Worm (Caenorhabditis elegans) whole organism, L3 larva: Measurements from ENCODE around the gene C39D10.1.

Experiments
- R02D3.7 ChIP-seq: fragments of 150-350 bp; optimal IDR thresholded peaks from 2 replicates; lab custom pipeline; 2014; ENCODE audit warnings: missing biosample characterization, missing genetic modification characterization
- ZK546.5 ChIP-seq: sonication (generic microtip); optimal IDR thresholded peaks from 2 replicates; lab custom pipeline; 2017; ENCODE audit warnings: missing biosample characterization, missing genetic modification characterization
- aly-2 ChIP-seq: fragments of 150-350 bp; optimal IDR thresholded peaks from 2 replicates; lab custom pipeline; 2014; ENCODE audit warnings: missing biosample characterization, missing genetic modification characterization
- ama-1 ChIP-seq: fragments of 150-350 bp; optimal IDR thresholded peaks from 2 replicates; lab custom pipeline; 2018
- ceh-16 ChIP-seq: sonication (generic microtip); optimal IDR thresholded peaks from 2 replicates; lab custom pipeline; 2017; ENCODE audit warnings: missing biosample characterization, missing genetic modification characterization
- ceh-28 ChIP-seq: fragments of 150-350 bp; optimal IDR thresholded peaks from 2 replicates; lab custom pipeline; 2014; ENCODE audit warnings: missing biosample characterization, missing genetic modification reagents, missing genetic modification characterization
- ceh-82 ChIP-seq: fragments of 150-350 bp; optimal IDR thresholded peaks from 2 replicates; lab custom pipeline; 2014; ENCODE audit warnings: missing biosample characterization, missing genetic modification characterization
- ceh-9 ChIP-seq: sonication (generic microtip); optimal IDR thresholded peaks from 2 replicates; lab custom pipeline; 2018; ENCODE audit warnings: missing biosample characterization, missing genetic modification characterization
- egl-27 ChIP-seq: sonication (generic microtip); optimal IDR thresholded peaks from 4 replicates; lab custom pipeline; 2017; ENCODE audit warnings: missing biosample characterization, missing genetic modification reagents, missing genetic modification characterization
- egl-5 ChIP-seq: fragments of 150-350 bp; optimal IDR thresholded peaks from 2 replicates; lab custom pipeline; 2017; ENCODE audit warnings: missing biosample characterization, missing genetic modification reagents, missing genetic modification characterization, inconsistent platforms
- elt-1 ChIP-seq: fragments of 150-350 bp; optimal IDR thresholded peaks from 2 replicates; lab custom pipeline; 2014; ENCODE audit warnings: missing biosample characterization, missing genetic modification characterization
- elt-2 ChIP-seq: sonication (generic microtip); optimal IDR thresholded peaks from 2 replicates; lab custom pipeline; 2016; ENCODE audit warnings: missing genetic modification reagents, mild to moderate bottlenecking, missing genetic modification characterization, missing compliant biosample characterization
- elt-3 ChIP-seq, 3 experiments: fragments of 150-350 bp in 1 of 3; sonication (generic microtip) in 2 of 3; optimal IDR thresholded peaks; 2 replicates in 2 of 3; 4 replicates in 1 of 3; lab custom pipeline; 2014 to 2017; ENCODE audit warnings: missing biosample characterization in 3 of 3, missing genetic modification characterization in 3 of 3
- fkh-10 ChIP-seq: sonication (generic microtip); optimal IDR thresholded peaks from 2 replicates; lab custom pipeline; 2017; ENCODE audit warnings: missing biosample characterization, missing genetic modification reagents, missing genetic modification characterization
- hmg-11 ChIP-seq: sonication (generic microtip); optimal IDR thresholded peaks from 2 replicates; lab custom pipeline; 2016; ENCODE audit warnings: missing genetic modification characterization, missing compliant biosample characterization
- jun-1 ChIP-seq: fragments of 150-350 bp; optimal IDR thresholded peaks from 2 replicates; lab custom pipeline; 2014; ENCODE audit warnings: missing biosample characterization, missing genetic modification reagents, missing genetic modification characterization
- lin-15B ChIP-seq: fragments of 150-350 bp; optimal IDR thresholded peaks from 2 replicates; lab custom pipeline; 2014; ENCODE audit warnings: missing biosample characterization, missing genetic modification characterization
- lin-39 ChIP-seq: fragments of 150-350 bp; optimal IDR thresholded peaks from 2 replicates; lab custom pipeline; 2018; ENCODE audit warnings: missing biosample characterization, missing genetic modification reagents, missing genetic modification characterization
- lsy-12 ChIP-seq: sonication (generic microtip); optimal IDR thresholded peaks from 2 replicates; lab custom pipeline; 2016; ENCODE audit warnings: mild to moderate bottlenecking, missing genetic modification characterization, missing compliant biosample characterization
- mdl-1 ChIP-seq: fragments of 150-350 bp; optimal IDR thresholded peaks from 2 replicates; lab custom pipeline; 2014; ENCODE audit warnings: missing biosample characterization, missing genetic modification characterization
- mml-1 ChIP-seq: fragments of 150-350 bp; sonication (generic microtip); optimal IDR thresholded peaks from 3 replicates; lab custom pipeline; 2014; ENCODE audit warnings: missing biosample characterization, missing genetic modification characterization
- nfya-1 ChIP-seq: sonication (generic microtip); optimal IDR thresholded peaks from 2 replicates; lab custom pipeline; 2017; ENCODE audit warnings: missing genetic modification characterization, mild to moderate bottlenecking, missing compliant biosample characterization, antibody characterized with exemption, moderate library complexity; ENCODE audit not compliant: insufficient read depth
- nhr-11 ChIP-seq: fragments of 150-350 bp; optimal IDR thresholded peaks from 2 replicates; lab custom pipeline; 2014; ENCODE audit warnings: missing biosample characterization, missing genetic modification characterization
- nhr-12 ChIP-seq: fragments of 150-350 bp; optimal IDR thresholded peaks from 2 replicates; lab custom pipeline; 2014; ENCODE audit warnings: missing biosample characterization, missing genetic modification characterization
- nhr-23 ChIP-seq: fragments of 150-350 bp; optimal IDR thresholded peaks from 2 replicates; lab custom pipeline; 2014; ENCODE audit warnings: missing biosample characterization, missing genetic modification reagents, missing genetic modification characterization
- nhr-237 ChIP-seq: fragments of 150-350 bp; optimal IDR thresholded peaks from 2 replicates; lab custom pipeline; 2014; ENCODE audit warnings: missing biosample characterization, missing genetic modification characterization
- nhr-25 ChIP-seq: sonication (generic microtip); optimal IDR thresholded peaks from 2 replicates; lab custom pipeline; 2017; ENCODE audit warnings: missing biosample characterization, missing genetic modification characterization
- nhr-28 ChIP-seq: fragments of 150-350 bp; optimal IDR thresholded peaks from 2 replicates; lab custom pipeline; 2014; ENCODE audit warnings: missing biosample characterization, missing genetic modification characterization
- nhr-43 ChIP-seq: sonication (generic microtip); optimal IDR thresholded peaks from 2 replicates; lab custom pipeline; 2016; ENCODE audit warnings: mild to moderate bottlenecking, missing genetic modification characterization, missing compliant biosample characterization; ENCODE audit not compliant: poor library complexity, severe bottlenecking
- nhr-67 ChIP-seq: fragments of 150-350 bp; optimal IDR thresholded peaks from 2 replicates; lab custom pipeline; 2014; ENCODE audit warnings: missing biosample characterization, missing genetic modification characterization
- nhr-76 ChIP-seq: fragments of 150-350 bp; sonication (generic microtip); optimal IDR thresholded peaks from 5 replicates; lab custom pipeline; 2014; ENCODE audit warnings: missing biosample characterization, missing genetic modification characterization
- nhr-77 ChIP-seq: fragments of 150-350 bp; optimal IDR thresholded peaks from 2 replicates; lab custom pipeline; 2014; ENCODE audit warnings: missing biosample characterization, missing genetic modification characterization
- pha-4 ChIP-seq: fragments of 150-350 bp; optimal IDR thresholded peaks from 2 replicates; lab custom pipeline; 2014; ENCODE audit warnings: missing biosample characterization, missing genetic modification reagents, missing genetic modification characterization
- pqm-1 ChIP-seq: fragments of 150-350 bp; optimal IDR thresholded peaks from 2 replicates; lab custom pipeline; 2017; ENCODE audit warnings: missing biosample characterization, missing genetic modification characterization, inconsistent platforms
- sea-2 ChIP-seq: fragments of 150-350 bp; sonication (generic microtip); optimal IDR thresholded peaks from 4 replicates; lab custom pipeline; 2014; ENCODE audit warnings: missing biosample characterization, missing genetic modification reagents, missing genetic modification characterization
- skn-1 ChIP-seq: fragments of 150-350 bp; optimal IDR thresholded peaks from 2 replicates; lab custom pipeline; 2014; ENCODE audit warnings: missing biosample characterization, missing genetic modification characterization
- snpc-4 ChIP-seq: fragments of 150-350 bp; optimal IDR thresholded peaks from 2 replicates; lab custom pipeline; 2014; ENCODE audit warnings: missing biosample characterization, missing genetic modification characterization
- tbx-2 ChIP-seq: sonication (generic microtip); optimal IDR thresholded peaks from 2 replicates; lab custom pipeline; 2016; ENCODE audit warnings: mild to moderate bottlenecking, missing genetic modification characterization, missing compliant biosample characterization
- unc-39 ChIP-seq: sonication (generic microtip); optimal IDR thresholded peaks from 4 replicates; lab custom pipeline; 2017; ENCODE audit warnings: missing biosample characterization, missing genetic modification characterization
- zag-1 ChIP-seq: fragments of 150-350 bp; optimal IDR thresholded peaks from 2 replicates; lab custom pipeline; 2014; ENCODE audit warnings: missing biosample characterization, missing genetic modification characterization
- ztf-11 ChIP-seq: fragments of 150-350 bp; optimal IDR thresholded peaks from 2 replicates; lab custom pipeline; 2014; ENCODE audit warnings: missing biosample characterization, missing genetic modification characterization
- ztf-4 ChIP-seq: fragments of 150-350 bp; optimal IDR thresholded peaks from 2 replicates; lab custom pipeline; 2014; ENCODE audit warnings: missing biosample characterization, missing genetic modification characterization

C39D10.1 gene

DNA sequence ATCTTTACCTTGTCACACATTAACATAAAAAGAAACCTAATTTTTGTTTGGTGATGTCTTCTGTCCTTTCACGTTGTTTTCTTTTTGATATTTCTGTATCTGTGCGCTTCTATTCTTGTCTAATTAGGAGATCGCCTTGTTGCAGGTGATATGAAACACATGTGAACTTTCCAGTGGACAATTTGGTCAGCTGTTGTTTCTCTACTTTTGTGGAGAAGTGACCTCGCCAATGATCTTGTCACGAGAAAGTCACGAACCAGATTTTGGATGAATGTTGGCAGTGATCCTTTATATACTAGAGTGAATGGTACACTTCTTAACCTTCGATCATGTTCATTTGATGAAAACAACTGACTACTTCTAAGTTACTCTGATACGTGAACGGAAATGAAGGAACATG is 25.7 kb downstream of the C39D10.1 start:
- TF ChIP-seq ZK546.5 (no peak), lin-15B (tag; lab: Kevin White, UChicago) (no peak), ceh-82 (tag; lab: Kevin White, UChicago) (no peak), jun-1 (tag; lab: Kevin White, UChicago) (no peak), ztf-11 (tag; lab: Kevin White, UChicago) (no peak), skn-1 (no peak), aly-2 (tag; lab: Kevin White, UChicago) (no peak), nhr-237 (tag; lab: Kevin White, UChicago) (no peak), elt-1 (tag; lab: Kevin White, UChicago) (no peak), elt-2 (no peak), mdl-1 (tag; lab: Kevin White, UChicago) (no peak), egl-5 (tag; lab: Kevin White, UChicago) (no peak), nhr-76 (tag; lab: Kevin White, UChicago) (no peak), nhr-28 (no peak), nhr-67 (no peak), hmg-11 (no peak), pha-4 (no peak), elt-3 (tag; optimal IDR thresholded peaks at IDR 0.05; lab: Kevin White, UChicago) (no peak)
- TF ChIP-seq, all 47 proteins: peak for 0

DNA sequence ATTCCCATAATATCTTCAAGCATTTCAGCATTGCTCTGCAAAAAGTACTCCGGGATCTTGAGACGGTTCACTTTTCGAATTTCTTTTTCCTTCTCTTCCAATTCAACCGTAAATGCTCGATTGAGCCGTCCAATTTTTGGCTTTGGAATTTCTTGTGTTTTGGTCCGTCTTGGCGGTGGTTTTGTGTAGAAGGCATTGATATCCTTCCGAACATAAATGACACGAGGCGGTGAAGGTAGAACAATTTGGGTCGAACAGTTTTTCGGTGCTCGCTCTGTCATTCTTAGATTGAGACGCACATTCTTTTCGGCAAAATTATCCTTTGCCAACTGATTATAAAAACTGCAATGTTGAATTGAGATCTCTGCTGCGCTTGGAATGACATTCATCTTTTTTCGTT is 35.9 kb downstream of the C39D10.1 start:
- TF ChIP-seq pqm-1 (tag; lab: Kevin White, UChicago) = no peak
- no peak for TF ChIP-seq nhr-76 (tag; lab: Kevin White, UChicago)
- TF ChIP-seq skn-1 = no peak
- TF ChIP-seq aly-2 (tag; lab: Kevin White, UChicago) = no peak
- TF ChIP-seq egl-5 (tag; lab: Kevin White, UChicago) = no peak
- no peak for TF ChIP-seq ZK546.5
- TF ChIP-seq nhr-11 (tag; lab: Kevin White, UChicago) = no peak
- no peak for TF ChIP-seq R02D3.7 (tag; lab: Kevin White, UChicago)
- no peak for TF ChIP-seq sea-2 (GFP tag; lab: Kevin White, UChicago)
- no peak for TF ChIP-seq ceh-28 (tag; lab: Kevin White, UChicago)
- no peak for TF ChIP-seq lin-15B (tag; lab: Kevin White, UChicago)
- no peak for TF ChIP-seq nfya-1 (tag; lab: Kevin White, UChicago)
- TF ChIP-seq lsy-12 (tag; lab: Kevin White, UChicago) = no peak
- no peak for TF ChIP-seq ceh-16 (tag; lab: Kevin White, UChicago)
- no peak for TF ChIP-seq elt-1 (tag; lab: Kevin White, UChicago)
- TF ChIP-seq ztf-4 = no peak
- TF ChIP-seq egl-27 (tag; lab: Kevin White, UChicago) = no peak
- TF ChIP-seq nhr-237 (tag; lab: Kevin White, UChicago) = no peak

ce11 chrX:7944999-7945398 is 38.2 kb downstream of the C39D10.1 start, which contains the start of gene tnt-3:
TSS of gene tnt-3 (minus strand) at chrX:7945099.
- TF ChIP-seq ztf-4 (no peak), egl-27 (tag; lab: Kevin White, UChicago) (no peak), ceh-16 (tag; lab: Kevin White, UChicago) (no peak), nhr-23 (tag; lab: Kevin White, UChicago) (no peak), pqm-1 (tag; lab: Kevin White, UChicago) (no peak), ceh-82 (tag; lab: Kevin White, UChicago) (no peak), ZK546.5 (no peak), hmg-11 (no peak), zag-1 (no peak), egl-5 (tag; lab: Kevin White, UChicago) (no peak), lin-15B (tag; lab: Kevin White, UChicago) (no peak), ztf-11 (tag; lab: Kevin White, UChicago) (no peak), skn-1 (no peak), mdl-1 (tag; lab: Kevin White, UChicago) (no peak), nhr-67 (no peak), nhr-76 (tag; lab: Kevin White, UChicago) (no peak), jun-1 (tag; lab: Kevin White, UChicago) (no peak)

DNA sequence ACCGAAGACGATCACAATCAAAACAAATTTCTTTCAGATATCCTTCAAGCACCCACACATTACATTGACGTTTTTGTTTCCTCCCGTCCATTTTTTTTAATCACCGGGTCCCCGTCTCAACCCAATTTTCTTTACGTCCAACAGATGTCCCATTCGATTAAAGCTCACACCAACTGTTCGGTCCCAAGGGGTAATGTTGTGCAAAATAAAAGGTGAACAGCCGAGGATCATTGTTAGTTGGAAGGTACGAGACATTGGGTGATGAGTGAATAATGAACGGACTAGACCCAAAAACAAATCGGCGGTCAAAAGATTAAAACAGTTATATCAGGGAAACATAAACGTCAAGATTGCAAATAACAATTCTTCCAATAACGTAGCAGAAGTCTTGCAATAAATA is 38.7 kb downstream of the C39D10.1 start:
- TF ChIP-seq snpc-4 (tag; lab: Kevin White, UChicago) = no peak
- no peak for TF ChIP-seq pha-4
- TF ChIP-seq elt-2 = no peak
- TF ChIP-seq egl-5 (tag; lab: Kevin White, UChicago) = peak; percentile 69
- no peak for TF ChIP-seq aly-2 (tag; lab: Kevin White, UChicago)

DNA sequence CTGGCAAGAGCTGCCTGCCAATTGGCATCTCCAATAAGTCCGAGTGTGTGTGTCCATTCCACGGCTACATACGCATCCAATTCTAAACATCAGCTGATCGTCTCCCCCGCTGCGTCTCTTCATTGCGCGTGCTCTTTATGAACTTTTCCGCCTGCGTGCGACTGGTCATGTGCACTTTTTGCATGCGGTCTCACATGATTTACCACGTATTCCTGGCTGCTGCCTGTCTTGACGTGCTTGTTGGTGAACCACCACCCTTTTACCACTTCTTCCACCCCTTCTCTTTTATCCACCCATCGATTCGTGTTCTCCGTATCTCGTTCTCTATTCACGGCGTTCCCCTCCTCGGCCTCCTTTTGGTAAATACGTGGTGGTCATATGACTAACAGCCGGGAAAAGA is 44.8 kb downstream of the C39D10.1 start:
- TF ChIP-seq fkh-10 (GFP tag; lab: Kevin White, UChicago) (peak; percentile 73), elt-2 (peak; percentile 38), unc-39 (peak; percentile 38), mml-1 (tag; lab: Kevin White, UChicago) (no peak), ama-1 (lab: Kevin White, UChicago) (no peak), tbx-2 (tag; lab: Kevin White, UChicago) (peak; percentile 75), nhr-11 (tag; lab: Kevin White, UChicago) (peak; percentile 76), pha-4 (peak; percentile 77), elt-1 (tag; lab: Kevin White, UChicago) (peak; percentile 39), lin-39 (tag; lab: Kevin White, UChicago) (peak; percentile 89), nhr-23 (tag; lab: Kevin White, UChicago) (no peak), snpc-4 (tag; lab: Kevin White, UChicago) (peak; percentile 21), lin-15B (tag; lab: Kevin White, UChicago) (peak; percentile 36), nhr-43 (peak; percentile 69), ceh-9 (tag; lab: Kevin White, UChicago) (no peak), nhr-77 (tag; lab: Kevin White, UChicago) (no peak), sea-2 (GFP tag; lab: Kevin White, UChicago) (no peak), skn-1 (peak; percentile 71), hmg-11 (peak; percentile 71), nhr-12 (tag; lab: Kevin White, UChicago) (no peak), lsy-12 (tag; lab: Kevin White, UChicago) (peak; percentile 86), nhr-25 (tag; lab: Kevin White, UChicago) (no peak), egl-5 (tag; lab: Kevin White, UChicago) (peak; percentile 83)
